Fruit fly (Drosophila melanogaster) whole organism, embryonic: ENCODE results near the gene CG12016.

Experiments
- ATbp ChIP-seq: fragments of 200-800 bp; sonication (Bioruptor generic); optimal IDR thresholded peaks from 2 replicates; lab custom pipeline; 2017; ENCODE audit warnings: missing biosample characterization, mild to moderate bottlenecking, missing genetic modification characterization, missing genetic modification reagents
- CG10147 ChIP-seq: fragments of 200-800 bp; sonication (Bioruptor generic); optimal IDR thresholded peaks from 2 replicates; lab custom pipeline; 2019; ENCODE audit warnings: missing biosample characterization, mild to moderate bottlenecking, missing genetic modification characterization, moderate library complexity
- CG10431 ChIP-seq: fragments of 200-800 bp; sonication (Bioruptor generic); optimal IDR thresholded peaks from 3 replicates; lab custom pipeline; 2018; ENCODE audit warnings: missing biosample characterization, mild to moderate bottlenecking, missing genetic modification characterization
- CG10979 ChIP-seq: fragments of 200-800 bp; sonication (Bioruptor generic); optimal IDR thresholded peaks from 2 replicates; lab custom pipeline; 2018; ENCODE audit warnings: missing biosample characterization, mild to moderate bottlenecking, missing genetic modification characterization, moderate library complexity
- CG11247 ChIP-seq: fragments of 200-800 bp; sonication (Bioruptor generic); IDR thresholded peaks from 2 replicates; pipeline ENCODE4 v1.3.6; 2022; ENCODE audit warnings: missing biosample characterization, missing genetic modification characterization
- CG11398 ChIP-seq: fragments of 200-800 bp; sonication (Bioruptor generic); optimal IDR thresholded peaks from 2 replicates; lab custom pipeline; 2016; ENCODE audit warnings: missing biosample characterization, missing genetic modification characterization
- CG12769 ChIP-seq: fragments of 200-800 bp; sonication (Bioruptor generic); optimal IDR thresholded peaks from 2 replicates; lab custom pipeline; 2019; ENCODE audit warnings: missing biosample characterization, mild to moderate bottlenecking, missing genetic modification characterization, moderate library complexity
- CG13424 ChIP-seq: fragments of 200-800 bp; sonication (Bioruptor generic); optimal IDR thresholded peaks from 2 replicates; lab custom pipeline; 2019; ENCODE audit warnings: missing biosample characterization, mild to moderate bottlenecking, missing genetic modification characterization, moderate library complexity
- CG14050 ChIP-seq: fragments of 200-800 bp; sonication (Bioruptor generic); IDR thresholded peaks from 3 replicates; pipeline ENCODE4 v1.3.6; 2022; ENCODE audit warnings: missing biosample characterization, missing genetic modification characterization
- CG14667 ChIP-seq: fragments of 200-800 bp; sonication (Bioruptor generic); IDR thresholded peaks from 2 replicates; pipeline ENCODE4 v1.3.6; 2022; ENCODE audit warnings: missing biosample characterization, missing genetic modification characterization
- CG15479 ChIP-seq: fragments of 200-800 bp; sonication (Bioruptor generic); optimal IDR thresholded peaks from 3 replicates; lab custom pipeline; 2019; ENCODE audit warnings: missing biosample characterization, mild to moderate bottlenecking, missing genetic modification characterization, moderate library complexity
- CG1602 ChIP-seq: fragments of 200-800 bp; sonication (Bioruptor generic); optimal IDR thresholded peaks from 3 replicates; lab custom pipeline; 2016; ENCODE audit warnings: missing biosample characterization, missing genetic modification characterization
- CG17186 ChIP-seq: fragments of 200-800 bp; sonication (Bioruptor generic); optimal IDR thresholded peaks from 3 replicates; lab custom pipeline; 2017; ENCODE audit warnings: missing biosample characterization, missing genetic modification reagents, missing genetic modification characterization
- CG18619 ChIP-seq: fragments of 200-800 bp; sonication (Bioruptor generic); optimal IDR thresholded peaks from 3 replicates; lab custom pipeline; 2017; ENCODE audit warnings: missing biosample characterization, mild to moderate bottlenecking, missing genetic modification characterization
- CG2199 ChIP-seq: fragments of 200-800 bp; sonication (Bioruptor generic); IDR thresholded peaks from 3 replicates; pipeline ENCODE4 v1.3.6; 2022; ENCODE audit warnings: missing biosample characterization, missing genetic modification characterization
- CG31365 ChIP-seq: fragments of 200-800 bp; sonication (Bioruptor generic); optimal IDR thresholded peaks from 2 replicates; lab custom pipeline; 2018; ENCODE audit warnings: missing biosample characterization, mild to moderate bottlenecking, missing genetic modification characterization
- CG3407 ChIP-seq: fragments of 200-800 bp; sonication (Bioruptor generic); optimal IDR thresholded peaks from 2 replicates; lab custom pipeline; 2018; ENCODE audit warnings: missing biosample characterization, mild to moderate bottlenecking, missing genetic modification characterization
- CG34376 ChIP-seq: fragments of 200-800 bp; sonication (Bioruptor generic); optimal IDR thresholded peaks from 2 replicates; lab custom pipeline; 2018; ENCODE audit warnings: missing biosample characterization, mild to moderate bottlenecking, missing genetic modification characterization
- CG43689 ChIP-seq: fragments of 200-800 bp; sonication (Bioruptor generic); IDR thresholded peaks from 2 replicates; pipeline ENCODE4 v1.3.6; 2022; ENCODE audit warnings: missing biosample characterization, missing genetic modification characterization
- CG4404 ChIP-seq: fragments of 200-800 bp; sonication (Bioruptor generic); IDR thresholded peaks from 2 replicates; pipeline ENCODE4 v1.3.6; 2022; ENCODE audit warnings: missing biosample characterization, missing genetic modification characterization
- CG4424 ChIP-seq: fragments of 200-800 bp; sonication (Bioruptor generic); optimal IDR thresholded peaks from 3 replicates; lab custom pipeline; 2016; ENCODE audit warnings: missing biosample characterization, missing genetic modification characterization
- CG6689 ChIP-seq: fragments of 200-800 bp; sonication (Bioruptor generic); IDR thresholded peaks from 2 replicates; pipeline ENCODE4 v1.3.6; 2022; ENCODE audit warnings: missing biosample characterization, missing genetic modification characterization
- Dip2 ChIP-seq: fragments of 200-800 bp; sonication (Bioruptor generic); IDR thresholded peaks from 2 replicates; pipeline ENCODE4 v1.3.6; 2022; ENCODE audit warnings: missing biosample characterization, missing genetic modification characterization
- HLHmδ ChIP-seq: fragments of 200-800 bp; sonication (Bioruptor generic); optimal IDR thresholded peaks from 2 replicates; lab custom pipeline; 2018; ENCODE audit warnings: missing biosample characterization, mild to moderate bottlenecking, missing genetic modification characterization, moderate library complexity
- Lpt ChIP-seq: fragments of >200 bp; optimal IDR thresholded peaks from 2 replicates; lab custom pipeline; 2018; ENCODE audit warnings: missing biosample characterization, missing genetic modification characterization
- MBD-R2 ChIP-seq: fragments of 200-800 bp; sonication (Bioruptor generic); IDR thresholded peaks from 2 replicates; pipeline ENCODE4 v1.3.6; 2022; ENCODE audit warnings: missing biosample characterization, missing genetic modification characterization
- MTF-1 ChIP-seq: fragments of 200-800 bp; sonication (Bioruptor generic); optimal IDR thresholded peaks from 2 replicates; lab custom pipeline; 2018; ENCODE audit warnings: missing biosample characterization, mild to moderate bottlenecking, missing genetic modification characterization, borderline replicate concordance
- Meics ChIP-seq: fragments of 200-800 bp; sonication (Bioruptor generic); optimal IDR thresholded peaks from 2 replicates; lab custom pipeline; 2017; ENCODE audit warnings: missing biosample characterization, mild to moderate bottlenecking, missing genetic modification characterization
- NK7.1 ChIP-seq: fragments of 200-800 bp; sonication (Bioruptor generic); optimal IDR thresholded peaks from 3 replicates; lab custom pipeline; 2016; ENCODE audit warnings: missing biosample characterization, missing genetic modification characterization
- NfI ChIP-seq: fragments of 200-800 bp; sonication (Bioruptor generic); optimal IDR thresholded peaks from 3 replicates; lab custom pipeline; 2018; ENCODE audit warnings: missing biosample characterization, mild to moderate bottlenecking, missing genetic modification characterization, moderate library complexity
- Oaz ChIP-seq: fragments of 200-800 bp; sonication (Bioruptor generic); IDR thresholded peaks from 2 replicates; pipeline ENCODE4 v1.3.6; 2022; ENCODE audit warnings: missing biosample characterization, missing genetic modification characterization
- YL-1 ChIP-seq: fragments of 200-800 bp; sonication (Bioruptor generic); optimal IDR thresholded peaks from 3 replicates; lab custom pipeline; 2017; ENCODE audit warnings: missing biosample characterization, mild to moderate bottlenecking, missing genetic modification characterization
- abd-A ChIP-seq: fragments of 200-800 bp; sonication (Bioruptor generic); optimal IDR thresholded peaks from 3 replicates; lab custom pipeline; 2019; ENCODE audit warnings: missing biosample characterization, mild to moderate bottlenecking, missing genetic modification characterization, moderate library complexity
- ase ChIP-seq: fragments of 200-800 bp; sonication (Bioruptor generic); IDR thresholded peaks from 3 replicates; pipeline ENCODE4 v1.3.6; 2022; ENCODE audit warnings: missing biosample characterization, missing genetic modification characterization
- cg ChIP-seq: fragments of 200-800 bp; sonication (Bioruptor generic); optimal IDR thresholded peaks from 3 replicates; lab custom pipeline; 2019; ENCODE audit warnings: missing biosample characterization, mild to moderate bottlenecking, missing genetic modification characterization, moderate library complexity
- ci ChIP-seq: fragments of 200-800 bp; sonication (Bioruptor generic); IDR thresholded peaks from 3 replicates; pipeline ENCODE4 v1.3.6; 2022; ENCODE audit warnings: missing biosample characterization, missing genetic modification characterization
- cwo ChIP-seq: fragments of 200-800 bp; sonication (Bioruptor generic); optimal IDR thresholded peaks from 3 replicates; lab custom pipeline; 2017; ENCODE audit warnings: missing biosample characterization, missing genetic modification characterization, mild to moderate bottlenecking, moderate library complexity, missing genetic modification reagents
- dati ChIP-seq: fragments of 200-800 bp; sonication (Bioruptor generic); IDR thresholded peaks from 2 replicates; pipeline ENCODE4 v1.3.6; 2022; ENCODE audit warnings: missing biosample characterization, missing genetic modification characterization
- disco-r ChIP-seq: fragments of 200-800 bp; sonication (Bioruptor generic); optimal IDR thresholded peaks from 2 replicates; lab custom pipeline; 2016; ENCODE audit warnings: missing biosample characterization, missing genetic modification characterization
- dpn ChIP-seq, 2 experiments: fragments of 200-800 bp; sonication (Bioruptor generic); optimal IDR thresholded peaks; 3 replicates each; lab custom pipeline; 2016; ENCODE audit warnings: missing biosample characterization in 2 of 2, missing genetic modification characterization in 2 of 2
- fd102C ChIP-seq: fragments of 200-800 bp; sonication (Bioruptor generic); optimal IDR thresholded peaks from 2 replicates; lab custom pipeline; 2018; ENCODE audit warnings: missing biosample characterization, mild to moderate bottlenecking, missing genetic modification characterization, moderate library complexity
- gsb ChIP-seq: fragments of 200-800 bp; sonication (Bioruptor generic); IDR thresholded peaks from 2 replicates; pipeline ENCODE4 v1.3.6; 2022; ENCODE audit warnings: missing biosample characterization, missing genetic modification characterization
- lov ChIP-seq, 2 experiments: fragments of 200-800 bp in 1 of 2; fragments of >200 bp in 1 of 2; sonication (Bioruptor generic) in 1 of 2; IDR thresholded peaks in 1 of 2; optimal IDR thresholded peaks in 1 of 2; 2 replicates in 1 of 2; 3 replicates in 1 of 2; pipeline versions ENCODE4 v1.3.6 to Lab custom; 2017 to 2022; ENCODE audit warnings: missing biosample characterization in 1 of 2, missing genetic modification characterization in 1 of 2
- nerfin-1 ChIP-seq: fragments of 200-800 bp; sonication (Bioruptor generic); optimal IDR thresholded peaks from 3 replicates; lab custom pipeline; 2019; ENCODE audit warnings: missing biosample characterization, mild to moderate bottlenecking, missing genetic modification characterization, moderate library complexity
- ranshi ChIP-seq: fragments of 200-800 bp; sonication (Bioruptor generic); IDR thresholded peaks from 2 replicates; pipeline ENCODE4 v1.3.6; 2022; ENCODE audit warnings: missing biosample characterization, missing genetic modification characterization
- tgo ChIP-seq: fragments of 200-800 bp; sonication (Bioruptor generic); IDR thresholded peaks from 3 replicates; pipeline ENCODE4 v1.3.6; 2022; ENCODE audit warnings: missing biosample characterization, missing genetic modification characterization
- ttk ChIP-seq: fragments of 200-800 bp; sonication (Bioruptor generic); IDR thresholded peaks from 2 replicates; pipeline ENCODE4 v2.1.2; 2022; ENCODE audit warnings: missing biosample characterization, missing genetic modification characterization
- zfh2 ChIP-seq: fragments of 200-800 bp; sonication (Bioruptor generic); optimal IDR thresholded peaks from 2 replicates; lab custom pipeline; 2016; ENCODE audit warnings: missing biosample characterization, missing genetic modification characterization

The CG12016 gene

DNA sequence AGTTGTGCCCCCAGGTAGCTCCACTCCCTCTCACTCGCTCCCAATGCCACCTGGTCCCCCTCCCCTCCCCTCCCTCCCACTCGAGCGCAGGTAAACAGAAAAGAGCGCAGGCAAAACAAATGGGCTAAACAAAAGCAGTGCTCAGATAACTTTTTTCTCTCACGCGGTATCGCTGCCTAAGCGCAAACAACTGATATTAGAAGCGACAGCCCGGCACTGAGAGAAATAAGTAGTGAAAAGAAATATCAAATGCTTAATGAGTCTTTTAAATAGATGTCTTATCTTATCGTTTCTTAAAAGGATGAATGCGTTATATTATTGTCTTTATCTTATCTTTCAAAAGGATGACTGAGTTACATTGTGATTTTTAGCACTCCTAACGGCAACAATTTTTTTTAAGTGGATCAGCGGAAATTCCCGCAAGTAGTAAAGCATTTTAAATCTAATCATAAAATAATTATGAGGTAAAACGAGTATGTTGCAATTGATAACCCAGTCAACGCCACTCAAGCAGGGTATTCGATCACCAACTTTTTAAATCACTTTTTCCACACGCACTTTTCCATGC lies 18.1 kb upstream of the CG12016 start (continued):
- peak; percentile 75 for TF ChIP-seq disco-r (GFP tag; lab: Kevin White, UChicago)
- TF ChIP-seq, all 482 proteins: peak for 417

DNA sequence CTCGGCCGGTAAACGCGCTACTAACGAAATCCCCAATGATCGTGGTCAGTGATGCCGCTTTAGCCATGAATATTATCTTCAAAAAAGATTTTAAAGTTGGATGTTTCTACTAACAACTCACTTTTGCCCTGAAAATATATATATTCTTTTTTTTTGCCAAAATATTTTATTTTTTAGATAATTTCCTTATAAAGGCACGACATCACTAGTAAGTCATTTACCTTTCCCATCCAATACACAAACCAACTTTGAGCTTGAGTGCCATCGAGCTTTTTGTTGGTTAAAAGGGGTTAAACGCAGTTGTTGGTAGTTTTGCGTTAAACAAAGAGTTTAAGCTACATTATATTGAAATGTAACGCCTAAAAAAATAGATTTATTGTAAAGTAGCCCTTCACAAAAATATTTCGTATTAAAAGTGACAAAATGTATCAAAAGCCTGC lies 16.2 kb upstream of the CG12016 start, which contains the start of gene CG14968:
TSS of gene CG14968 (minus strand) at position 26 of the 440 bp plus-strand sequence.
- TF ChIP-seq Dip2 (GFP tag; lab: Robert Waterston, UW) (no peak), ase (GFP tag; lab: Robert Waterston, UW) (peak; percentile 96), abd-A (tag; lab: Kevin White, UChicago) (no peak), CG12769 (tag; lab: Kevin White, UChicago) (no peak), cwo (peak; percentile 92), CG15479 (GFP tag; lab: Kevin White, UChicago) (no peak), CG6689 (GFP tag; lab: Robert Waterston, UW) (peak; percentile 93), YL-1 (GFP tag; lab: Kevin White, UChicago) (peak; percentile 41), ATbp (GFP tag; lab: Kevin White, UChicago) (peak; percentile 89), CG18619 (GFP tag; lab: Kevin White, UChicago) (peak; percentile 91), CG2199 (GFP tag; lab: Robert Waterston, UW) (peak; percentile 81; the same call in 2 of the 3 replicates), CG43689 (GFP tag; lab: Robert Waterston, UW) (peak; percentile 94), ttk (GFP tag; lab: Robert Waterston, UW) (peak; percentile 96), CG3407 (GFP tag; lab: Kevin White, UChicago) (peak; percentile 75), CG14667 (GFP tag; lab: Robert Waterston, UW) (peak; percentile 90), CG13424 (tag; lab: Kevin White, UChicago) (peak; percentile 96), zfh2 (GFP tag; lab: Kevin White, UChicago) (peak; percentile 75), CG31365 (tag; lab: Kevin White, UChicago) (peak; percentile 73), CG4424 (GFP tag; lab: Kevin White, UChicago) (peak; percentile 93), CG1602 (GFP tag; lab: Kevin White, UChicago) (peak; percentile 91), cg (GFP tag; lab: Kevin White, UChicago) (no peak), CG10979 (tag; lab: Kevin White, UChicago) (peak; percentile 88), NK7.1 (GFP tag; lab: Kevin White, UChicago) (peak; percentile 69), gsb (GFP tag; lab: Robert Waterston, UW) (peak; percentile 92), ci (GFP tag; lab: Robert Waterston, UW) (peak; percentile 99), CG34376 (GFP tag; lab: Kevin White, UChicago) (peak; percentile 62), Lpt (GFP tag; lab: Kevin White, UChicago) (no peak), CG10431 (GFP tag; lab: Kevin White, UChicago) (peak; percentile 54), tgo (GFP tag; lab: Robert Waterston, UW) (peak; percentile 96), ranshi (peak; percentile 97), MTF-1 (peak; percentile 88), Oaz (GFP tag; lab: Robert Waterston, UW) (peak; percentile 96), Meics (GFP tag; lab: Kevin White, UChicago) (peak; percentile 96), CG11398 (peak; percentile 52), CG14050 (GFP tag; lab: Robert Waterston, UW) (peak; percentile 97), dati (GFP tag; lab: Robert Waterston, UW) (peak; percentile 90), nerfin-1 (tag; lab: Kevin White, UChicago) (peak; percentile 82), lov (optimal IDR thresholded peaks at IDR 0.05; lab: Kevin White, UChicago) (no peak), lov (GFP tag; IDR thresholded peaks at IDR 0.05; lab: Robert Waterston, UW) (peak; percentile 93), CG17186 (no peak), HLHmδ (GFP tag; lab: Kevin White, UChicago) (no peak), fd102C (GFP tag; lab: Kevin White, UChicago) (no peak), MBD-R2 (GFP tag; lab: Robert Waterston, UW) (peak; percentile 93), NfI (GFP tag; lab: Kevin White, UChicago) (peak; percentile 94), CG10147 (GFP tag; lab: Kevin White, UChicago) (peak; percentile 96), CG11247 (GFP tag; lab: Robert Waterston, UW) (peak; percentile 97), dpn (GFP tag; optimal IDR thresholded peaks at IDR 0.05; lab: Kevin White, UChicago) (peak; percentile 87 to 94), CG4404 (peak; percentile 80)
